Fruit fly (Drosophila melanogaster) whole organism, embryonic: ENCODE results near the gene Jhbp1.

Source experiments
- Abd-B ChIP-seq: fragments of 200-800 bp; sonication (Bioruptor generic); optimal IDR thresholded peaks from 2 replicates; lab custom pipeline; 2018; ENCODE audit warnings: missing biosample characterization, mild to moderate bottlenecking, missing genetic modification characterization, moderate library complexity
- Atf6 ChIP-seq: fragments of 200-800 bp; sonication (Bioruptor generic); IDR thresholded peaks from 2 replicates; pipeline ENCODE4 v1.3.6; 2022; ENCODE audit warnings: missing biosample characterization, missing genetic modification characterization
- BtbVII ChIP-seq: fragments of 200-800 bp; sonication (Bioruptor generic); optimal IDR thresholded peaks from 3 replicates; lab custom pipeline; 2017; ENCODE audit warnings: missing biosample characterization, mild to moderate bottlenecking, missing genetic modification characterization
- CG10321 ChIP-seq: fragments of 200-800 bp; sonication (Bioruptor generic); IDR thresholded peaks from 2 replicates; pipeline ENCODE4 v1.3.6; 2022; ENCODE audit warnings: missing biosample characterization, missing genetic modification characterization
- CG10979 ChIP-seq: fragments of 200-800 bp; sonication (Bioruptor generic); optimal IDR thresholded peaks from 2 replicates; lab custom pipeline; 2018; ENCODE audit warnings: missing biosample characterization, mild to moderate bottlenecking, missing genetic modification characterization, moderate library complexity
- CG11398 ChIP-seq: fragments of 200-800 bp; sonication (Bioruptor generic); optimal IDR thresholded peaks from 2 replicates; lab custom pipeline; 2016; ENCODE audit warnings: missing biosample characterization, missing genetic modification characterization
- CG12391 ChIP-seq: fragments of 200-800 bp; sonication (Bioruptor generic); optimal IDR thresholded peaks from 3 replicates; lab custom pipeline; 2018; ENCODE audit warnings: missing biosample characterization, mild to moderate bottlenecking, missing genetic modification characterization, moderate library complexity
- CG12942 ChIP-seq: fragments of 200-800 bp; sonication (Bioruptor generic); optimal IDR thresholded peaks from 3 replicates; lab custom pipeline; 2016; ENCODE audit warnings: missing biosample characterization, missing genetic modification characterization
- CG13775 ChIP-seq: fragments of 200-800 bp; sonication (Bioruptor generic); optimal IDR thresholded peaks from 3 replicates; lab custom pipeline; 2017; ENCODE audit warnings: missing biosample characterization, mild to moderate bottlenecking, missing genetic modification characterization
- CG15269 ChIP-seq: fragments of 200-800 bp; sonication (Bioruptor generic); optimal IDR thresholded peaks from 2 replicates; lab custom pipeline; 2018; ENCODE audit warnings: missing biosample characterization, mild to moderate bottlenecking, missing genetic modification characterization, moderate library complexity
- CG1603 ChIP-seq: fragments of 200-800 bp; sonication (Bioruptor generic); optimal IDR thresholded peaks from 2 replicates; lab custom pipeline; 2019; ENCODE audit warnings: missing biosample characterization, mild to moderate bottlenecking, missing genetic modification characterization, moderate library complexity
- CG16813 ChIP-seq: fragments of 200-800 bp; sonication (Bioruptor generic); IDR thresholded peaks from 3 replicates; pipeline ENCODE4 v1.3.6; 2022; ENCODE audit warnings: missing biosample characterization, missing genetic modification characterization; ENCODE audit not compliant: partially characterized antibody
- CG17328 ChIP-seq: fragments of 200-800 bp; sonication (Bioruptor generic); IDR thresholded peaks from 2 replicates; pipeline ENCODE4 v1.3.6; 2022; ENCODE audit warnings: missing biosample characterization, missing genetic modification characterization
- CG18619 ChIP-seq: fragments of 200-800 bp; sonication (Bioruptor generic); optimal IDR thresholded peaks from 3 replicates; lab custom pipeline; 2017; ENCODE audit warnings: missing biosample characterization, mild to moderate bottlenecking, missing genetic modification characterization
- CG5180 ChIP-seq: fragments of 200-800 bp; sonication (Bioruptor generic); optimal IDR thresholded peaks from 3 replicates; lab custom pipeline; 2017; ENCODE audit warnings: missing biosample characterization, missing genetic modification characterization, mild to moderate bottlenecking, moderate library complexity, missing genetic modification reagents
- CG6272 ChIP-seq: fragments of 200-800 bp; sonication (Bioruptor generic); IDR thresholded peaks from 2 replicates; pipeline ENCODE4 v1.3.6; 2022; ENCODE audit warnings: missing biosample characterization, missing genetic modification characterization
- CG6683 ChIP-seq: fragments of 200-800 bp; sonication (Bioruptor generic); optimal IDR thresholded peaks from 2 replicates; lab custom pipeline; 2017; ENCODE audit warnings: missing biosample characterization, mild to moderate bottlenecking, missing genetic modification characterization, missing genetic modification reagents
- CG6854 ChIP-seq: fragments of 200-800 bp; sonication (Bioruptor generic); optimal IDR thresholded peaks from 3 replicates; lab custom pipeline; 2017; ENCODE audit warnings: missing biosample characterization, mild to moderate bottlenecking, missing genetic modification characterization
- CG7928 ChIP-seq: fragments of 200-800 bp; sonication (Bioruptor generic); optimal IDR thresholded peaks from 2 replicates; lab custom pipeline; 2017; ENCODE audit warnings: missing biosample characterization, mild to moderate bottlenecking, missing genetic modification characterization
- CG8089 ChIP-seq: fragments of 200-800 bp; sonication (Bioruptor generic); optimal IDR thresholded peaks from 3 replicates; lab custom pipeline; 2016; ENCODE audit warnings: missing biosample characterization, missing genetic modification characterization
- CG8290 ChIP-seq, 3 experiments: fragments of 200-800 bp; sonication (Bioruptor generic); optimal IDR thresholded peaks; 2 replicates each; lab custom pipeline; 2016 to 2019; ENCODE audit warnings: missing biosample characterization in 3 of 3, missing genetic modification characterization in 3 of 3, mild to moderate bottlenecking in 2 of 3, moderate library complexity in 1 of 3
- CG9876 ChIP-seq: fragments of 200-800 bp; sonication (Bioruptor generic); optimal IDR thresholded peaks from 2 replicates; lab custom pipeline; 2016; ENCODE audit warnings: missing biosample characterization, missing genetic modification characterization
- Ets97D ChIP-seq: fragments of 200-800 bp; sonication (Bioruptor generic); optimal IDR thresholded peaks from 3 replicates; lab custom pipeline; 2016; ENCODE audit warnings: missing biosample characterization, missing genetic modification characterization
- Fer3 ChIP-seq: fragments of 200-800 bp; sonication (Bioruptor generic); optimal IDR thresholded peaks from 2 replicates; lab custom pipeline; 2018; ENCODE audit warnings: missing biosample characterization, mild to moderate bottlenecking, missing genetic modification characterization, moderate library complexity
- HLH3B ChIP-seq: fragments of 200-800 bp; sonication (Bioruptor generic); IDR thresholded peaks from 2 replicates; pipeline ENCODE4 v1.3.6; 2022; ENCODE audit warnings: missing biosample characterization, missing genetic modification characterization
- Jarid2 ChIP-seq: fragments of 200-800 bp; sonication (Bioruptor generic); optimal IDR thresholded peaks from 3 replicates; lab custom pipeline; 2017; ENCODE audit warnings: mild to moderate bottlenecking, missing biosample characterization, missing genetic modification reagents, missing genetic modification characterization
- MTF-1 ChIP-seq: fragments of 200-800 bp; sonication (Bioruptor generic); optimal IDR thresholded peaks from 2 replicates; lab custom pipeline; 2018; ENCODE audit warnings: missing biosample characterization, mild to moderate bottlenecking, missing genetic modification characterization, borderline replicate concordance
- Meics ChIP-seq: fragments of 200-800 bp; sonication (Bioruptor generic); optimal IDR thresholded peaks from 2 replicates; lab custom pipeline; 2017; ENCODE audit warnings: missing biosample characterization, mild to moderate bottlenecking, missing genetic modification characterization
- Mrtf ChIP-seq: fragments of 200-800 bp; sonication (Bioruptor generic); IDR thresholded peaks from 3 replicates; pipeline ENCODE4 v1.3.6; 2022; ENCODE audit warnings: missing biosample characterization, missing genetic modification characterization
- NK7.1 ChIP-seq: fragments of 200-800 bp; sonication (Bioruptor generic); optimal IDR thresholded peaks from 3 replicates; lab custom pipeline; 2016; ENCODE audit warnings: missing biosample characterization, missing genetic modification characterization
- ac ChIP-seq: fragments of 200-800 bp; sonication (Bioruptor generic); optimal IDR thresholded peaks from 3 replicates; lab custom pipeline; 2017; ENCODE audit warnings: missing biosample characterization, mild to moderate bottlenecking, missing genetic modification characterization
- aop ChIP-seq: fragments of 200-800 bp; sonication (Bioruptor generic); IDR thresholded peaks from 2 replicates; pipeline ENCODE4 v1.3.6; 2022; ENCODE audit warnings: missing biosample characterization, missing genetic modification characterization
- ara ChIP-seq: fragments of 200-800 bp; sonication (Bioruptor generic); IDR thresholded peaks from 2 replicates; pipeline ENCODE4 v1.3.6; 2022; ENCODE audit warnings: missing biosample characterization, missing genetic modification characterization
- cg ChIP-seq: fragments of 200-800 bp; sonication (Bioruptor generic); optimal IDR thresholded peaks from 3 replicates; lab custom pipeline; 2019; ENCODE audit warnings: missing biosample characterization, mild to moderate bottlenecking, missing genetic modification characterization, moderate library complexity
- dan ChIP-seq: fragments of 200-800 bp; sonication (Bioruptor generic); IDR thresholded peaks from 2 replicates; pipeline ENCODE4 v1.3.6; 2022; ENCODE audit warnings: missing biosample characterization, missing genetic modification characterization
- disco-r ChIP-seq: fragments of 200-800 bp; sonication (Bioruptor generic); optimal IDR thresholded peaks from 2 replicates; lab custom pipeline; 2016; ENCODE audit warnings: missing biosample characterization, missing genetic modification characterization
- exex ChIP-seq: fragments of 200-800 bp; sonication (Bioruptor generic); optimal IDR thresholded peaks from 4 replicates; lab custom pipeline; 2018; ENCODE audit warnings: missing biosample characterization, mild to moderate bottlenecking, missing genetic modification characterization, moderate library complexity
- fd96Cb ChIP-seq: fragments of 200-800 bp; sonication (Bioruptor generic); optimal IDR thresholded peaks from 2 replicates; lab custom pipeline; 2018; ENCODE audit warnings: missing biosample characterization, mild to moderate bottlenecking, missing genetic modification characterization, moderate library complexity
- gcm ChIP-seq: fragments of 200-800 bp; sonication (Bioruptor generic); optimal IDR thresholded peaks from 2 replicates; lab custom pipeline; 2019; ENCODE audit warnings: missing biosample characterization, mild to moderate bottlenecking, missing genetic modification characterization, moderate library complexity
- ham ChIP-seq: fragments of 200-800 bp; sonication (Bioruptor generic); IDR thresholded peaks from 2 replicates; pipeline ENCODE4 v1.3.6; 2022; ENCODE audit warnings: missing biosample characterization, missing genetic modification characterization
- hb ChIP-seq: fragments of 200-800 bp; sonication (Bioruptor generic); IDR thresholded peaks from 3 replicates; pipeline ENCODE4 v1.3.6; 2022; ENCODE audit warnings: missing biosample characterization, missing genetic modification characterization; ENCODE audit not compliant: partially characterized antibody
- her ChIP-seq: fragments of 200-800 bp; sonication (Bioruptor generic); optimal IDR thresholded peaks from 2 replicates; lab custom pipeline; 2016; ENCODE audit warnings: missing biosample characterization, missing genetic modification characterization
- hth ChIP-seq: fragments of >200 bp; optimal IDR thresholded peaks from 2 replicates; lab custom pipeline; 2017; ENCODE audit warnings: inconsistent platforms
- jing ChIP-seq: fragments of 200-800 bp; sonication (Bioruptor generic); optimal IDR thresholded peaks from 2 replicates; lab custom pipeline; 2018; ENCODE audit warnings: missing biosample characterization, mild to moderate bottlenecking, missing genetic modification characterization
- phol ChIP-seq: fragments of 200-800 bp; sonication (Bioruptor generic); optimal IDR thresholded peaks from 3 replicates; lab custom pipeline; 2018; ENCODE audit warnings: missing biosample characterization, mild to moderate bottlenecking, missing genetic modification characterization, moderate library complexity
- pum ChIP-seq: fragments of 200-800 bp; sonication (Bioruptor generic); optimal IDR thresholded peaks from 2 replicates; lab custom pipeline; 2016; ENCODE audit warnings: missing biosample characterization, missing genetic modification characterization
- sob ChIP-seq: fragments of 200-800 bp; sonication (Bioruptor generic); IDR thresholded peaks from 2 replicates; pipeline ENCODE4 v1.3.6; 2022; ENCODE audit warnings: missing biosample characterization, missing genetic modification characterization
- sug ChIP-seq: fragments of 200-800 bp; optimal IDR thresholded peaks from 2 replicates; lab custom pipeline; 2019; ENCODE audit warnings: missing biosample characterization, mild to moderate bottlenecking, missing genetic modification characterization, moderate library complexity
- tx ChIP-seq: fragments of 200-800 bp; sonication (Bioruptor generic); optimal IDR thresholded peaks from 2 replicates; lab custom pipeline; 2016; ENCODE audit warnings: missing biosample characterization, missing genetic modification characterization
- zen2 ChIP-seq: fragments of 200-800 bp; sonication (Bioruptor generic); IDR thresholded peaks from 3 replicates; pipeline ENCODE4 v1.3.6; 2022; ENCODE audit warnings: missing biosample characterization, missing genetic modification characterization; ENCODE audit not compliant: partially characterized antibody

Jhbp1 gene

DNA sequence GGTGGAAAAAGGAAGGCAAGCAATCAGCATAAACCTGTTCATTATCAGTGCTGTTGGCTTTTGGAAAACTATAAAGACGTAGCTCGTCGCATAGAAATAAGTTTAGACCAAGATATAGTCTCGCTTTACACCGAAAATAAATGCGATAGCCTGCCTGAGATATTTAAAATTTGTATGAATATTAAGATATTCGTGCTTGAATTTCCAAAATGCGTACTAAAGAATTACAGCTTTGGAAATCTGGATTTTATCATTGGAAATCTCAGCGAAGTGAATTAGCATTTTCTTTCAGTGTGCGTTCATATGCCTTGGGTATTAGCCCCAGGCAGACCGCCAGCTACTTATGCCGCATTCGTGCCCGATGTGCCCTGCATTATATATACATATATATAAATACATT is 44.9 kb downstream of the Jhbp1 start (continued):
- TF ChIP-seq jing (GFP tag; lab: Kevin White, UChicago) (peak; percentile 87), CG8089 (GFP tag; lab: Kevin White, UChicago) (peak; percentile 80), phol (tag; lab: Kevin White, UChicago) (peak; percentile 93), hth (no peak), CG10979 (peak; percentile 93), CG12391 (peak; percentile 91), CG6854 (GFP tag; lab: Kevin White, UChicago) (peak; percentile 82), CG17328 (GFP tag; lab: Robert Waterston, UW) (peak; percentile 94), MTF-1 (GFP tag; lab: Kevin White, UChicago) (peak; percentile 64), NK7.1 (peak; percentile 76), CG13775 (GFP tag; lab: Kevin White, UChicago) (peak; percentile 75), CG18619 (GFP tag; lab: Kevin White, UChicago) (peak; percentile 84), fd96Cb (tag; lab: Kevin White, UChicago) (peak; percentile 91), HLH3B (GFP tag; lab: Robert Waterston, UW) (peak; percentile 94), BtbVII (GFP tag; lab: Kevin White, UChicago) (peak; percentile 82), ham (GFP tag; lab: Robert Waterston, UW) (no peak), tx (GFP tag; lab: Kevin White, UChicago) (peak; percentile 69), CG16813 (no peak), CG12942 (peak; percentile 88), Fer3 (tag; lab: Kevin White, UChicago) (peak; percentile 87), CG10321 (GFP tag; lab: Robert Waterston, UW) (peak; percentile 70), CG9876 (peak; percentile 66), ara (peak; percentile 95), Abd-B (peak; percentile 91), cg (GFP tag; lab: Kevin White, UChicago) (no peak), disco-r (GFP tag; lab: Kevin White, UChicago) (peak; percentile 79), aop (peak; percentile 77; the same call in 1 of the 2 replicates), CG15269 (tag; lab: Kevin White, UChicago) (peak; percentile 93), sug (tag; lab: Kevin White, UChicago) (peak; percentile 71), hb (no peak), dan (GFP tag; lab: Robert Waterston, UW) (peak; percentile 56; the same call in 1 of the 2 replicates), CG11398 (GFP tag; lab: Kevin White, UChicago) (peak; percentile 86), CG6272 (peak; percentile 86), CG1603 (tag; lab: Kevin White, UChicago) (peak; percentile 96), ac (GFP tag; lab: Kevin White, UChicago) (no peak), Jarid2 (GFP tag; lab: Kevin White, UChicago) (peak; percentile 70), zen2 (GFP tag; lab: Robert Waterston, UW) (no peak), CG5180 (GFP tag; lab: Kevin White, UChicago) (peak; percentile 79), exex (peak; percentile 43), CG6683 (GFP tag; lab: Kevin White, UChicago) (peak; percentile 62), Meics (GFP tag; lab: Kevin White, UChicago) (peak; percentile 87), gcm (GFP tag; lab: Kevin White, UChicago) (peak; percentile 88), pum (GFP tag; lab: Kevin White, UChicago) (peak; percentile 87), CG8290 (GFP tag; optimal IDR thresholded peaks at IDR 0.05; lab: Kevin White, UChicago) (peak; percentile 94), CG8290 (tag; optimal IDR thresholded peaks at IDR 0.05; lab: Kevin White, UChicago) (peak; percentile 52 to 94), Atf6 (peak; percentile 79; the same call in 1 of the 2 replicates), Mrtf (GFP tag; lab: Robert Waterston, UW) (peak; percentile 92), CG7928 (peak; percentile 36), Ets97D (GFP tag; lab: Kevin White, UChicago) (peak; percentile 62), her (GFP tag; lab: Kevin White, UChicago) (peak; percentile 76), sob (GFP tag; lab: Robert Waterston, UW) (peak; percentile 89)
